Worm (Caenorhabditis elegans): ENCODE data around the gene H20E11.1.

The H20E11.1 gene

ce11 chrIV:6793310-6793966 lies 36.5 kb upstream of the H20E11.1 start:
- TF ChIP-seq hmg-4 (GFP tag; optimal IDR thresholded peaks at IDR 0.05) (no peak), pes-1 (GFP tag; IDR thresholded peaks at IDR 0.05) (no peak), B0310.2 (tag; optimal IDR thresholded peaks at IDR 0.05) (no peak), flt-1 (GFP tag; IDR thresholded peaks at IDR 0.05) (no peak), sea-1 (GFP tag; conservative IDR thresholded peaks at IDR 0.05) (no peak), scrt-1 (GFP tag; IDR thresholded peaks at IDR 0.05) (no peak), aly-1 (tag; optimal IDR thresholded peaks at IDR 0.05) (no peak), ets-7 (tag; optimal IDR thresholded peaks at IDR 0.05) (no peak), tra-4 (tag; optimal IDR thresholded peaks at IDR 0.05) (no peak), tbx-11 (GFP tag; IDR thresholded peaks at IDR 0.05) (no peak), tbx-37 (GFP tag; conservative IDR thresholded peaks at IDR 0.05) (no peak), hmbx-1 (tag; optimal IDR thresholded peaks at IDR 0.05) (no peak), ceh-36 (tag; optimal IDR thresholded peaks at IDR 0.05) (no peak), F13C5.2 (tag; optimal IDR thresholded peaks at IDR 0.05) (no peak), ama-1 (optimal IDR thresholded peaks at IDR 0.05) (no peak), hnd-1 (tag; optimal IDR thresholded peaks at IDR 0.05) (no peak), ceh-13 (GFP tag; optimal IDR thresholded peaks at IDR 0.05) (no peak)

ce11 chrIV:6795529-6795928 lies 34.4 kb upstream of the H20E11.1 start, which contains the start of the genes C17H12.3 and C17H12.12:
Gene C17H12.3, minus strand, starts transcription at chrIV:6795629.
Gene C17H12.12, plus strand, starts transcription at chrIV:6795924.
- no peak for TF ChIP-seq B0310.2 (tag; optimal IDR thresholded peaks at IDR 0.05)
- TF ChIP-seq F13C5.2 (tag; optimal IDR thresholded peaks at IDR 0.05), result no peak
- TF ChIP-seq hnd-1 (tag; optimal IDR thresholded peaks at IDR 0.05), result no peak
- TF ChIP-seq ceh-36 (tag; optimal IDR thresholded peaks at IDR 0.05), result no peak
- no peak for TF ChIP-seq hmbx-1 (tag; optimal IDR thresholded peaks at IDR 0.05)
- TF ChIP-seq pes-1 (GFP tag; IDR thresholded peaks at IDR 0.05), result no peak

- TF ChIP-seq tbx-11 (GFP tag; IDR thresholded peaks at IDR 0.05), result no peak
- no peak for TF ChIP-seq flt-1 (GFP tag; IDR thresholded peaks at IDR 0.05)
- no peak for TF ChIP-seq ceh-36 (tag; optimal IDR thresholded peaks at IDR 0.05)
- TF ChIP-seq ets-7 (tag; optimal IDR thresholded peaks at IDR 0.05), result no peak
- no peak for TF ChIP-seq sea-1 (GFP tag; conservative IDR thresholded peaks at IDR 0.05)
- TF ChIP-seq aly-1 (tag; optimal IDR thresholded peaks at IDR 0.05), result no peak
- no peak for TF ChIP-seq F13C5.2 (tag; optimal IDR thresholded peaks at IDR 0.05)
- TF ChIP-seq hmg-4 (GFP tag; optimal IDR thresholded peaks at IDR 0.05), result no peak
- no peak for TF ChIP-seq tbx-37 (GFP tag; conservative IDR thresholded peaks at IDR 0.05)
- TF ChIP-seq tra-4 (tag; optimal IDR thresholded peaks at IDR 0.05), result no peak
- no peak for TF ChIP-seq scrt-1 (GFP tag; IDR thresholded peaks at IDR 0.05)
- TF ChIP-seq B0310.2 (tag; optimal IDR thresholded peaks at IDR 0.05), result no peak
- TF ChIP-seq ama-1 (optimal IDR thresholded peaks at IDR 0.05), result no peak
- TF ChIP-seq pes-1 (GFP tag; IDR thresholded peaks at IDR 0.05), result no peak
- no peak for TF ChIP-seq hmbx-1 (tag; optimal IDR thresholded peaks at IDR 0.05)
- TF ChIP-seq hnd-1 (tag; optimal IDR thresholded peaks at IDR 0.05), result no peak
- TF ChIP-seq ceh-13 (GFP tag; optimal IDR thresholded peaks at IDR 0.05), result no peak
Measured at ce11 chrIV:6802132-6802531, 27.8 kb upstream of the H20E11.1 start, which contains the start of the genes cest-4 and C17H12.11. Gene cest-4, minus strand, starts transcription at chrIV:6802337. Gene C17H12.11, plus strand, starts transcription at chrIV:6802387.

ce11 chrIV:6803294-6803693 lies 26.7 kb upstream of the H20E11.1 start:
- no peak for TF ChIP-seq hmbx-1 (tag; optimal IDR thresholded peaks at IDR 0.05)
- TF ChIP-seq hnd-1 (tag; optimal IDR thresholded peaks at IDR 0.05), result no peak
- TF ChIP-seq ceh-13 (GFP tag; optimal IDR thresholded peaks at IDR 0.05), result no peak
- TF ChIP-seq ceh-36 (tag; optimal IDR thresholded peaks at IDR 0.05), result no peak
- TF ChIP-seq flt-1 (GFP tag; IDR thresholded peaks at IDR 0.05), result no peak
- no peak for TF ChIP-seq scrt-1 (GFP tag; IDR thresholded peaks at IDR 0.05)
- no peak for TF ChIP-seq tbx-37 (GFP tag; conservative IDR thresholded peaks at IDR 0.05)

- no peak for TF ChIP-seq ceh-36 (tag; optimal IDR thresholded peaks at IDR 0.05)
- no peak for TF ChIP-seq sea-1 (GFP tag; conservative IDR thresholded peaks at IDR 0.05)
- no peak for TF ChIP-seq hnd-1 (tag; optimal IDR thresholded peaks at IDR 0.05)
- no peak for TF ChIP-seq F13C5.2 (tag; optimal IDR thresholded peaks at IDR 0.05)
- TF ChIP-seq hmg-4 (GFP tag; optimal IDR thresholded peaks at IDR 0.05), result no peak
- TF ChIP-seq ets-7 (tag; optimal IDR thresholded peaks at IDR 0.05), result no peak
- no peak for TF ChIP-seq tbx-37 (GFP tag; conservative IDR thresholded peaks at IDR 0.05)
- TF ChIP-seq ama-1 (optimal IDR thresholded peaks at IDR 0.05), result no peak
Measured at ce11 chrIV:6803805-6804344, 26.1 kb upstream of the H20E11.1 start.

- TF ChIP-seq hmbx-1 (tag; optimal IDR thresholded peaks at IDR 0.05), result no peak
- no peak for TF ChIP-seq B0310.2 (tag; optimal IDR thresholded peaks at IDR 0.05)
- TF ChIP-seq flt-1 (GFP tag; IDR thresholded peaks at IDR 0.05), result no peak
- no peak for TF ChIP-seq hmg-4 (GFP tag; optimal IDR thresholded peaks at IDR 0.05)
- no peak for TF ChIP-seq ama-1 (optimal IDR thresholded peaks at IDR 0.05)
- no peak for TF ChIP-seq hnd-1 (tag; optimal IDR thresholded peaks at IDR 0.05)
- no peak for TF ChIP-seq ceh-13 (GFP tag; optimal IDR thresholded peaks at IDR 0.05)
- TF ChIP-seq tra-4 (tag; optimal IDR thresholded peaks at IDR 0.05), result no peak
- TF ChIP-seq tbx-37 (GFP tag; conservative IDR thresholded peaks at IDR 0.05), result no peak
- no peak for TF ChIP-seq tbx-11 (GFP tag; IDR thresholded peaks at IDR 0.05)
- TF ChIP-seq aly-1 (tag; optimal IDR thresholded peaks at IDR 0.05), result no peak
Measured at ce11 chrIV:6804815-6805214, 25.1 kb upstream of the H20E11.1 start, which contains the start of gene C17H12.37. Gene C17H12.37, plus strand, starts transcription at chrIV:6805115.

- no peak for TF ChIP-seq hnd-1 (tag; optimal IDR thresholded peaks at IDR 0.05)
- TF ChIP-seq tbx-11 (GFP tag; IDR thresholded peaks at IDR 0.05), result no peak
- TF ChIP-seq pes-1 (GFP tag; IDR thresholded peaks at IDR 0.05), result no peak
- no peak for TF ChIP-seq F13C5.2 (tag; optimal IDR thresholded peaks at IDR 0.05)
- TF ChIP-seq B0310.2 (tag; optimal IDR thresholded peaks at IDR 0.05), result no peak
- TF ChIP-seq scrt-1 (GFP tag; IDR thresholded peaks at IDR 0.05), result no peak
- TF ChIP-seq ama-1 (optimal IDR thresholded peaks at IDR 0.05), result no peak
- no peak for TF ChIP-seq hmbx-1 (tag; optimal IDR thresholded peaks at IDR 0.05)
- no peak for TF ChIP-seq tbx-37 (GFP tag; conservative IDR thresholded peaks at IDR 0.05)
- no peak for TF ChIP-seq tra-4 (tag; optimal IDR thresholded peaks at IDR 0.05)
- no peak for TF ChIP-seq ets-7 (tag; optimal IDR thresholded peaks at IDR 0.05)
- TF ChIP-seq aly-1 (tag; optimal IDR thresholded peaks at IDR 0.05), result no peak
- TF ChIP-seq hmg-4 (GFP tag; optimal IDR thresholded peaks at IDR 0.05), result no peak
- TF ChIP-seq flt-1 (GFP tag; IDR thresholded peaks at IDR 0.05), result no peak
- TF ChIP-seq sea-1 (GFP tag; conservative IDR thresholded peaks at IDR 0.05), result no peak
- TF ChIP-seq ceh-36 (tag; optimal IDR thresholded peaks at IDR 0.05), result no peak
- no peak for TF ChIP-seq ceh-13 (GFP tag; optimal IDR thresholded peaks at IDR 0.05)
Measured at ce11 chrIV:6806475-6807063, 23.4 kb upstream of the H20E11.1 start, which contains the start of gene C17H12.10. Gene C17H12.10, plus strand, starts transcription at chrIV:6806799.

Measured in whole organism, early embryonic.